4 worm cellular contexts compared by ENCODE assay signal in the genomic region with DNA sequence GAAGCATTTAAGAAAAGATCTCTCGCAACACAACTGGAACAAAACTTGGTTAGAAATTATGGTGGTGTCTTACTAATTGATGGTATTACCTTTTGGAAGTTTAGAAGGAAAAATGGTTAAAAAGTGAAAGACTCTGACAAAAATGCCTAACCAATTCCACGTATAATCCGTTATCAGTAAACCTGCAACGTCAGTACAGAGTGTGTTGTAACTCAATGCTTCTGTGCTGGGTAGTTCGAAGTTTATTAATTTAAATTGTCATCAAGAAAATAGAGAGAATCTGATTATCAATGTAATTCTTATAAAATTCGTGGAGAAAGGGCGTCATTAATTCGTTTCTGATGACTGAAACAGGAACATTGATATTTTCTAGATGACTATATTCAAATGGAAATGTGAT.
TF ChIP-seq lines count a peak whose summit lies in the region.

No protein-coding gene starts in this region.

TF ChIP-seq in whole organism, L2 larva, 48 proteins besides CTCF, POLR2A, EP300 and RAD21:
- peak; percentile 18 for TF ChIP-seq sma-9 (GFP tag; optimal IDR thresholded peaks at IDR 0.05; lab: Kevin White, UChicago)
- TF ChIP-seq sma-9 (tag; optimal IDR thresholded peaks at IDR 0.05; lab: Kevin White, UChicago) = no peak
- TF ChIP-seq fos-1 (tag; optimal IDR thresholded peaks at IDR 0.05; lab: Kevin White, UChicago) = peak; percentile 70
- TF ChIP-seq crh-2 (tag; optimal IDR thresholded peaks at IDR 0.05; lab: Kevin White, UChicago) = peak; percentile 42
- no peak for TF ChIP-seq nhr-10 (tag; optimal IDR thresholded peaks at IDR 0.05; lab: Kevin White, UChicago)

TF ChIP-seq in whole organism, L3 larva, 47 proteins besides CTCF, POLR2A, EP300 and RAD21:
- TF ChIP-seq pqm-1 (tag; optimal IDR thresholded peaks at IDR 0.05; lab: Kevin White, UChicago) (peak; percentile 50), ztf-4 (tag; optimal IDR thresholded peaks at IDR 0.05; lab: Kevin White, UChicago) (no peak), elt-2 (tag; optimal IDR thresholded peaks at IDR 0.05; lab: Kevin White, UChicago) (peak; percentile 57), zag-1 (tag; optimal IDR thresholded peaks at IDR 0.05; lab: Kevin White, UChicago) (no peak), lsy-12 (tag; optimal IDR thresholded peaks at IDR 0.05; lab: Kevin White, UChicago) (no peak), lin-15B (tag; optimal IDR thresholded peaks at IDR 0.05; lab: Kevin White, UChicago) (no peak), nhr-11 (tag; optimal IDR thresholded peaks at IDR 0.05; lab: Kevin White, UChicago) (no peak), ztf-11 (tag; optimal IDR thresholded peaks at IDR 0.05; lab: Kevin White, UChicago) (no peak)
TF ChIP-seq in whole organism, L3 larva: peak in this region for 2.

TF ChIP-seq in whole organism, L4 larva, 104 proteins besides CTCF, POLR2A, EP300 and RAD21:
- TF ChIP-seq attf-4 (tag; optimal IDR thresholded peaks at IDR 0.05; lab: Kevin White, UChicago) (no peak), nhr-28 (tag; optimal IDR thresholded peaks at IDR 0.05; lab: Kevin White, UChicago) (peak; percentile 36), zfp-2 (tag; optimal IDR thresholded peaks at IDR 0.05; lab: Kevin White, UChicago) (no peak), D1046.2 (GFP tag; IDR thresholded peaks at IDR 0.05; lab: Robert Waterston, UW) (no peak), dmd-6 (GFP tag; IDR thresholded peaks at IDR 0.05; lab: Robert Waterston, UW) (peak; percentile 54), unc-62 (GFP tag; optimal IDR thresholded peaks at IDR 0.05 in 1 of 2; lab: Kevin White, UChicago) (peak in 1 of 2 experiments; percentile 95), unc-62 (tag; optimal IDR thresholded peaks at IDR 0.05; lab: Kevin White, UChicago) (no peak), dmd-9 (GFP tag; IDR thresholded peaks at IDR 0.05; lab: Robert Waterston, UW) (no peak), F37D6.2 (tag; optimal IDR thresholded peaks at IDR 0.05; lab: Kevin White, UChicago) (no peak), pqm-1 (tag; optimal IDR thresholded peaks at IDR 0.05; lab: Kevin White, UChicago) (peak; percentile 44), daf-16 (GFP tag; optimal IDR thresholded peaks at IDR 0.05; lab: Kevin White, UChicago) (no peak), daf-16 (tag; optimal IDR thresholded peaks at IDR 0.05; lab: Kevin White, UChicago) (peak; percentile 14), lin-15B (tag; optimal IDR thresholded peaks at IDR 0.05; lab: Kevin White, UChicago) (no peak), zag-1 (tag; optimal IDR thresholded peaks at IDR 0.05; lab: Kevin White, UChicago) (no peak), ceh-20 (GFP tag; IDR thresholded peaks at IDR 0.05; lab: Robert Waterston, UW) (no peak), unc-39 (tag; optimal IDR thresholded peaks at IDR 0.05; lab: Kevin White, UChicago) (no peak), hmg-1.1 (GFP tag; IDR thresholded peaks at IDR 0.05; lab: Robert Waterston, UW) (no peak), daf-8 (GFP tag; IDR thresholded peaks at IDR 0.05; lab: Robert Waterston, UW) (no peak)

TF ChIP-seq in whole organism, young adult, 124 proteins besides CTCF, POLR2A, EP300 and RAD21:
- TF ChIP-seq let-607 (tag; optimal IDR thresholded peaks at IDR 0.05; lab: Kevin White, UChicago) = peak in 1 of 2 experiments; percentile 35
- TF ChIP-seq nhr-80 (tag; optimal IDR thresholded peaks at IDR 0.05; lab: Kevin White, UChicago) = peak; percentile 44
- no peak for TF ChIP-seq F39B2.1 (GFP tag; IDR thresholded peaks at IDR 0.05; lab: Robert Waterston, UW)
